Worm (Caenorhabditis elegans) whole organism, L4/young adult: ENCODE data around the gene vab-23.

Experiments used
- W03F9.2 ChIP-seq: fragments of 150-350 bp; optimal IDR thresholded peaks from 2 replicates; lab custom pipeline; 2014; ENCODE audit warnings: missing biosample characterization, missing genetic modification characterization
- dao-5 ChIP-seq: sonication (generic microtip); optimal IDR thresholded peaks from 2 replicates; lab custom pipeline; 2016; ENCODE audit warnings: missing genotype, missing genetic modification characterization, moderate library complexity, missing compliant biosample characterization

- TF ChIP-seq dao-5 (tag; lab: Kevin White, UChicago), result no peak
- TF ChIP-seq W03F9.2, result no peak
Measured at ce11 chrII:11936393-11936792, 35.4 kb upstream of the vab-23 start.
